Worm (Caenorhabditis elegans): Measurements from ENCODE around the gene ant-1.4.

ant-1.4 gene

DNA sequence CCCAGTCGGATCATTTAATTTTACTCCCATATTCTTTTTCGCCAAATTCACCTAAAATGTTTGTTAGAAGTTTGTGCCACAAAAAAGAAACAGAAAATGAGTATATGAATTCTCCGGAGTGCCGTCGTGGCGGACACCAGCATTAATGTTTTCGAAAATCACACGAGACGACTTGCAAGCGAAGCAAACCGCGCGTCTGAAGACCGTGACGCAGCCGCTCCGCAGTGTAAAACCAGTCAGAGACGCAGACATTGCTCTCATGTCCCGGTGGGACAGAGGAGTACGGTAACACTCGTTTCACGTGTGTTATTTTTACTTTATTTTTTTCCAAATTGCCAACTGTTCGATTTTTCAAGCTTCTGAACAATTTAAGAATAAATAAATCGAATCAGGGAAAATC, 27.4 kb downstream of the ant-1.4 start, which contains the start of the genes T26A8.4 and pdtf-1 (continued):
- TF ChIP-seq dmd-8 (GFP tag; IDR thresholded peaks at IDR 0.05) (no peak), nhr-10 (tag; optimal IDR thresholded peaks at IDR 0.05) (peak; percentile 55), mdl-1 (tag; optimal IDR thresholded peaks at IDR 0.05) (peak; percentile 82 to 97), egl-43 (GFP tag; IDR thresholded peaks at IDR 0.05) (no peak; the same call in 1 of the 2 replicates), fos-1 (tag; optimal IDR thresholded peaks at IDR 0.05) (no peak), F49E8.2 (tag; optimal IDR thresholded peaks at IDR 0.05; ENCODE audit: borderline replicate concordance) (peak; percentile 15), hmg-1.1 (GFP tag; IDR thresholded peaks at IDR 0.05) (peak; percentile 89), ceh-62 (tag; optimal IDR thresholded peaks at IDR 0.05) (no peak), T26A8.4 (GFP tag; IDR thresholded peaks at IDR 0.05) (no peak), snpc-4 (tag; optimal IDR thresholded peaks at IDR 0.05) (peak; percentile 76), hlh-30 (tag; optimal IDR thresholded peaks at IDR 0.05; ENCODE audit: insufficient read depth) (peak; percentile 99), zag-1 (tag; optimal IDR thresholded peaks at IDR 0.05) (no peak), Y75B8A.6 (GFP tag; IDR thresholded peaks at IDR 0.05) (0 out of 2 replicates have a peak, but pooled peaks have one; percentile 79), nhr-11 (tag; optimal IDR thresholded peaks at IDR 0.05) (peak; percentile 95), lsy-2 (tag; optimal IDR thresholded peaks at IDR 0.05) (peak; percentile 99 to 100), nhr-25 (tag; optimal IDR thresholded peaks at IDR 0.05; ENCODE audit: borderline replicate concordance, insufficient read depth) (peak; percentile 91), lin-38 (GFP tag; IDR thresholded peaks at IDR 0.05) (peak; percentile 82), nhr-28 (tag; optimal IDR thresholded peaks at IDR 0.05) (peak; percentile 86), F44E2.7 (GFP tag; IDR thresholded peaks at IDR 0.05) (no peak), zfp-3 (GFP tag; conservative IDR thresholded peaks at IDR 0.05) (peak; percentile 80), lin-15B (tag; optimal IDR thresholded peaks at IDR 0.05) (peak; percentile 50), mxl-2 (GFP tag; conservative IDR thresholded peaks at IDR 0.05) (no peak; the same call in 1 of the 2 replicates), duxl-1 (tag; optimal IDR thresholded peaks at IDR 0.05; ENCODE audit: poor library complexity) (peak; percentile 75), lim-7 (GFP tag; IDR thresholded peaks at IDR 0.05) (no peak), lin-29 (GFP tag; IDR thresholded peaks at IDR 0.05) (peak; percentile 70), dpl-1 (GFP tag; optimal IDR thresholded peaks at IDR 0.05) (peak; percentile 83), lin-13 (GFP tag; optimal IDR thresholded peaks at IDR 0.05) (peak; percentile 95), mxl-3 (GFP tag; optimal IDR thresholded peaks at IDR 0.05) (peak; percentile 75), nhr-6 (tag; optimal IDR thresholded peaks at IDR 0.05) (peak; percentile 99), pha-4 (GFP tag; IDR thresholded peaks at IDR 0.05) (peak; percentile 86), pha-4 (tag; optimal IDR thresholded peaks at IDR 0.05) (no peak), zfp-2 (tag; optimal IDR thresholded peaks at IDR 0.05) (peak; percentile 79), cey-2 (tag; optimal IDR thresholded peaks at IDR 0.05; ENCODE audit: borderline replicate concordance, insufficient read depth) (no peak), mdt-29 (GFP tag; IDR thresholded peaks at IDR 0.05) (peak; percentile 66), lir-3 (tag; optimal IDR thresholded peaks at IDR 0.05) (peak; percentile 37), mep-1 (tag; optimal IDR thresholded peaks at IDR 0.05) (peak; percentile 95), pqm-1 (tag; optimal IDR thresholded peaks at IDR 0.05) (peak; percentile 20), F26F4.8 (GFP tag; conservative IDR thresholded peaks at IDR 0.05) (no peak), nhr-48 (tag; optimal IDR thresholded peaks at IDR 0.05) (peak; percentile 63), hlh-11 (tag; optimal IDR thresholded peaks at IDR 0.05) (peak; percentile 92), nhr-102 (tag; optimal IDR thresholded peaks at IDR 0.05) (peak; percentile 80), madf-9 (GFP tag; conservative IDR thresholded peaks at IDR 0.05) (peak; percentile 78), dve-1 (tag; optimal IDR thresholded peaks at IDR 0.05; ENCODE audit: insufficient read depth) (peak; percentile 98), daf-8 (GFP tag; IDR thresholded peaks at IDR 0.05) (no peak), snpc-1.2 (GFP tag; IDR thresholded peaks at IDR 0.05) (peak; percentile 80), aha-1 (tag) (peak; percentile 100), nhr-77 (tag; optimal IDR thresholded peaks at IDR 0.05) (peak; percentile 95), nhr-76 (tag; optimal IDR thresholded peaks at IDR 0.05) (peak; percentile 24), rbr-2 (tag; optimal IDR thresholded peaks at IDR 0.05) (peak; percentile 89), nhr-111 (GFP tag; optimal IDR thresholded peaks at IDR 0.05) (no peak), D1046.2 (GFP tag; IDR thresholded peaks at IDR 0.05) (peak; percentile 99)
